Worm (Caenorhabditis elegans) whole organism, late embryonic: ENCODE data around the gene nhr-19.

ENCODE experiments used
- C08G9.2 ChIP-seq: sonication (generic microtip); optimal IDR thresholded peaks from 2 replicates; lab custom pipeline; 2016; ENCODE audit warnings: mild to moderate bottlenecking, missing genetic modification characterization, moderate library complexity, missing compliant biosample characterization
- C38D4.7 ChIP-seq: fragments of 200-800 bp; sonication (Bioruptor generic); optimal IDR thresholded peaks from 2 replicates; lab custom pipeline; 2018; ENCODE audit warnings: mild to moderate bottlenecking, missing genetic modification characterization, moderate library complexity, missing compliant biosample characterization
- F13H6.1 ChIP-seq: sonication (generic microtip); optimal IDR thresholded peaks from 2 replicates; lab custom pipeline; 2016; ENCODE audit warnings: missing genetic modification characterization, missing compliant biosample characterization
- ahr-1 ChIP-seq: sonication (generic microtip); optimal IDR thresholded peaks from 2 replicates; lab custom pipeline; 2016; ENCODE audit warnings: missing genetic modification characterization, missing compliant biosample characterization
- ceh-14 ChIP-seq: sonication (generic microtip); optimal IDR thresholded peaks from 2 replicates; lab custom pipeline; 2016; ENCODE audit warnings: missing genotype, missing genetic modification characterization, missing compliant biosample characterization
- ceh-2 ChIP-seq: sonication (generic microtip); optimal IDR thresholded peaks from 2 replicates; lab custom pipeline; 2016; ENCODE audit warnings: missing genotype, missing genetic modification characterization, missing compliant biosample characterization
- ceh-24 ChIP-seq: sonication (generic microtip); optimal IDR thresholded peaks from 2 replicates; lab custom pipeline; 2016; ENCODE audit warnings: mild to moderate bottlenecking, missing genetic modification characterization, missing compliant biosample characterization
- ceh-30 ChIP-seq: fragments of 150-350 bp; optimal IDR thresholded peaks from 2 replicates; lab custom pipeline; 2014; ENCODE audit warnings: missing biosample characterization, missing genetic modification characterization
- ceh-31 ChIP-seq: sonication (generic microtip); optimal IDR thresholded peaks from 2 replicates; lab custom pipeline; 2016; ENCODE audit warnings: missing genetic modification characterization, missing compliant biosample characterization
- ceh-34 ChIP-seq: sonication (generic microtip); optimal IDR thresholded peaks from 2 replicates; lab custom pipeline; 2016; ENCODE audit warnings: mild to moderate bottlenecking, missing genetic modification characterization, missing compliant biosample characterization
- ceh-48 ChIP-seq: sonication (generic microtip); optimal IDR thresholded peaks from 2 replicates; lab custom pipeline; 2016; ENCODE audit warnings: missing genetic modification characterization, inconsistent platforms, missing compliant biosample characterization
- ceh-6 ChIP-seq: fragments of 200-800 bp; sonication (Bioruptor generic); optimal IDR thresholded peaks from 2 replicates; lab custom pipeline; 2018; ENCODE audit warnings: mild to moderate bottlenecking, missing genetic modification characterization, missing compliant biosample characterization
- che-1 ChIP-seq: sonication (generic microtip); optimal IDR thresholded peaks from 2 replicates; lab custom pipeline; 2016; ENCODE audit warnings: mild to moderate bottlenecking, missing genetic modification characterization, missing compliant biosample characterization
- elt-2 ChIP-seq: sonication (generic microtip); optimal IDR thresholded peaks from 2 replicates; lab custom pipeline; 2016; ENCODE audit warnings: missing genetic modification reagents, missing genetic modification characterization, missing compliant biosample characterization
- elt-4 ChIP-seq: sonication (generic microtip); optimal IDR thresholded peaks from 2 replicates; lab custom pipeline; 2016; ENCODE audit warnings: missing genetic modification characterization, missing compliant biosample characterization
- ets-4 ChIP-seq: sonication (generic microtip); optimal IDR thresholded peaks from 2 replicates; lab custom pipeline; 2016; ENCODE audit warnings: missing genetic modification characterization, missing compliant biosample characterization
- eyg-1 ChIP-seq: sonication (generic microtip); optimal IDR thresholded peaks from 2 replicates; lab custom pipeline; 2016; ENCODE audit warnings: missing genotype, missing genetic modification characterization, missing compliant biosample characterization
- fax-1 ChIP-seq: sonication (generic microtip); optimal IDR thresholded peaks from 2 replicates; lab custom pipeline; 2016; ENCODE audit warnings: missing genotype, missing genetic modification characterization, missing compliant biosample characterization
- fkh-6 ChIP-seq: sonication (generic microtip); optimal IDR thresholded peaks from 2 replicates; lab custom pipeline; 2016; ENCODE audit warnings: missing genetic modification characterization, missing compliant biosample characterization
- hlh-30 ChIP-seq: sonication (generic microtip); optimal IDR thresholded peaks from 2 replicates; lab custom pipeline; 2017; ENCODE audit warnings: antibody characterized with exemption, missing genetic modification characterization, missing compliant biosample characterization; ENCODE audit not compliant: insufficient read depth
- hlh-6 ChIP-seq: sonication (generic microtip); optimal IDR thresholded peaks from 2 replicates; lab custom pipeline; 2016; ENCODE audit warnings: missing genotype, missing genetic modification characterization, missing compliant biosample characterization
- hlh-8 ChIP-seq: sonication (generic microtip); optimal IDR thresholded peaks from 2 replicates; lab custom pipeline; 2016; ENCODE audit warnings: missing genotype, missing genetic modification characterization, missing compliant biosample characterization
- mec-3 ChIP-seq: sonication (generic microtip); optimal IDR thresholded peaks from 2 replicates; lab custom pipeline; 2016; ENCODE audit warnings: borderline replicate concordance, missing genetic modification characterization, missing compliant biosample characterization
- nfya-1 ChIP-seq: sonication (generic microtip); optimal IDR thresholded peaks from 2 replicates; lab custom pipeline; 2017; ENCODE audit warnings: missing genetic modification characterization, mild to moderate bottlenecking, missing compliant biosample characterization, antibody characterized with exemption, moderate library complexity
- odd-2 ChIP-seq: sonication (generic microtip); optimal IDR thresholded peaks from 2 replicates; lab custom pipeline; 2017; ENCODE audit warnings: antibody characterized with exemption, mild to moderate bottlenecking, missing genetic modification characterization, missing compliant biosample characterization
- pag-3 ChIP-seq: sonication (generic microtip); optimal IDR thresholded peaks from 2 replicates; lab custom pipeline; 2016; ENCODE audit warnings: missing compliant biosample characterization, missing genetic modification characterization, borderline replicate concordance
- pax-1 ChIP-seq: fragments of 150-350 bp; optimal IDR thresholded peaks from 2 replicates; lab custom pipeline; 2014; ENCODE audit warnings: missing biosample characterization, missing genetic modification characterization
- pha-2 ChIP-seq: sonication (generic microtip); optimal IDR thresholded peaks from 2 replicates; lab custom pipeline; 2017; ENCODE audit warnings: mild to moderate bottlenecking, missing genetic modification characterization, missing compliant biosample characterization
- pha-4 ChIP-seq: fragments of 150-350 bp; optimal IDR thresholded peaks from 2 replicates; lab custom pipeline; 2018; ENCODE audit warnings: missing biosample characterization, missing genetic modification reagents, missing genetic modification characterization
- pros-1 ChIP-seq: fragments of 150-350 bp; optimal IDR thresholded peaks from 2 replicates; lab custom pipeline; 2014; ENCODE audit warnings: missing biosample characterization, missing genetic modification reagents, missing genetic modification characterization
- ref-2 ChIP-seq: sonication (generic microtip); optimal IDR thresholded peaks from 2 replicates; lab custom pipeline; 2016; ENCODE audit warnings: missing genetic modification characterization, missing compliant biosample characterization
- rnt-1 ChIP-seq: sonication (generic microtip); optimal IDR thresholded peaks from 2 replicates; lab custom pipeline; 2016; ENCODE audit warnings: missing genetic modification characterization, missing compliant biosample characterization
- sdc-2 ChIP-seq: sonication (generic microtip); optimal IDR thresholded peaks from 2 replicates; lab custom pipeline; 2016; ENCODE audit warnings: missing genotype, missing genetic modification characterization, missing compliant biosample characterization
- syd-9 ChIP-seq: sonication (generic microtip); optimal IDR thresholded peaks from 2 replicates; lab custom pipeline; 2016; ENCODE audit warnings: mild to moderate bottlenecking, missing genetic modification characterization, moderate library complexity, missing compliant biosample characterization
- tbx-2 ChIP-seq: sonication (generic microtip); optimal IDR thresholded peaks from 2 replicates; lab custom pipeline; 2016; ENCODE audit warnings: missing genetic modification characterization, missing compliant biosample characterization
- tbx-7 ChIP-seq: sonication (generic microtip); optimal IDR thresholded peaks from 2 replicates; lab custom pipeline; 2016; ENCODE audit warnings: missing genotype, missing genetic modification characterization, missing compliant biosample characterization
- ttx-3 ChIP-seq: sonication (generic microtip); optimal IDR thresholded peaks from 2 replicates; lab custom pipeline; 2016; ENCODE audit warnings: missing genetic modification reagents, missing genetic modification characterization, missing compliant biosample characterization
- unc-3 ChIP-seq, 2 experiments: fragments of 200-800 bp in 1 of 2; sonication (Bioruptor generic) in 1 of 2; sonication (generic microtip) in 1 of 2; conservative IDR thresholded peaks in 1 of 2; optimal IDR thresholded peaks in 1 of 2; 2 replicates each; pipeline versions ENCODE4 v1.3.6 to Lab custom; 2016 to 2022; ENCODE audit warnings: missing compliant biosample characterization in 2 of 2, missing genetic modification characterization in 2 of 2, missing genetic modification reagents in 1 of 2
- unc-42 ChIP-seq: sonication (generic microtip); optimal IDR thresholded peaks from 2 replicates; lab custom pipeline; 2016; ENCODE audit warnings: missing genotype, missing genetic modification characterization, missing compliant biosample characterization
- zip-5 ChIP-seq: sonication (generic microtip); optimal IDR thresholded peaks from 2 replicates; lab custom pipeline; 2016; ENCODE audit warnings: missing genetic modification characterization, missing compliant biosample characterization

nhr-19 gene

DNA sequence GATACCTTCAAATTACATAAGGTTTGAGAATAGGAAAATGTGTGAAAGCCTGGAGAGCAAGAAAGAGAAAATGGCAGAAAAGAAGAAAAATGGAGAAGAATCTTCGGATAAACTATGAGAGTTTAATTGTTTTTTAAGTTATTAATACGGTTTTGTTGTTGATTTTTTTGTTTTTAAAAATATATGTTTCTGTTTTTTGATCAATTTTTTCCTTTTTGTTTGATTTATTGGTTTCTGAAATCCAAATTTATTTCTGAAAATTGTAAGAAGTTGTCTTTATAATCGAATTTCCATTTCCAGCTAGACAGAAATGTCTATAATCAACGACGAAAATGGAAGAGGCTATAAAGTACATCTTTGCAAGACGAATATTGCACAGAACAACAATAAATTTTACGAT lies 12.6 kb downstream of the nhr-19 start, which contains the start of gene parp-2:
parp-2 (plus strand) TSS at position 301 of the 400 bp plus-strand sequence.
- no peak for TF ChIP-seq unc-42 (tag; lab: Kevin White, UChicago)
- TF ChIP-seq ceh-30 (tag; lab: Kevin White, UChicago) = no peak
- TF ChIP-seq odd-2 (tag; lab: Kevin White, UChicago) = no peak
- TF ChIP-seq zip-5 (tag; lab: Kevin White, UChicago) = no peak
- no peak for TF ChIP-seq pros-1
- no peak for TF ChIP-seq che-1 (tag; lab: Kevin White, UChicago)
- TF ChIP-seq ttx-3 (tag; lab: Kevin White, UChicago) = no peak
- no peak for TF ChIP-seq fkh-6 (tag; lab: Kevin White, UChicago)
- TF ChIP-seq ahr-1 (tag; lab: Kevin White, UChicago) = no peak
- TF ChIP-seq rnt-1 (tag; lab: Kevin White, UChicago) = no peak
- no peak for TF ChIP-seq ets-4 (tag; lab: Kevin White, UChicago)
- no peak for TF ChIP-seq ceh-48 (tag; lab: Kevin White, UChicago)
- TF ChIP-seq ceh-31 (tag; lab: Kevin White, UChicago) = no peak
- no peak for TF ChIP-seq tbx-7
- TF ChIP-seq ceh-14 = no peak
- no peak for TF ChIP-seq hlh-30
- no peak for TF ChIP-seq ceh-6
- no peak for TF ChIP-seq unc-3 (GFP tag; conservative IDR thresholded peaks at IDR 0.05; lab: Robert Waterston, UW)
- TF ChIP-seq unc-3 (tag; optimal IDR thresholded peaks at IDR 0.05; lab: Kevin White, UChicago) = no peak
- TF ChIP-seq F13H6.1 (tag; lab: Kevin White, UChicago) = no peak

DNA sequence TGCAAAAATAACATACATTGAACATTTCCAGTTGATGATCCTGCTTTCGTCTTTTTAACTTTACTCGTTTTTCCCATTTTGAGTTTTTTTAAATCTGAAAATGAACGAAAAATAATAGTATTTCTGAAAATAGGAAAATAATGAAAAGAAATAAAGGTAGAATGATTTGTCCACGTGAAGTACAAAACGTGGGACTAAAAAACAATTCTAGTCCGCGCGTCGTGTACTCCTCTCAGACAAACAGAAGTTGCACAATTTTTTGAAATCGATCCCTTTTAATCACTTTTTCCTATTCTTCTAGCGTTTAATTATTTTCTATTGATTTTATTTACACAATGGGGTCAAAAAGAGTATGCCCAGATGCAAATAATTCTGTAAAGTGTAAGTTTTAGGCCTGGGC lies 14.3 kb downstream of the nhr-19 start, which contains the start of the genes E02H1.1 and tag-124:
E02H1.1 (minus strand) TSS at position 94 of the 400 bp plus-strand sequence.
tag-124 (plus strand) TSS at position 222 of the 400 bp plus-strand sequence.
- TF ChIP-seq C08G9.2 (tag; lab: Kevin White, UChicago) (peak; percentile 93), F13H6.1 (tag; lab: Kevin White, UChicago) (peak; percentile 52), ets-4 (tag; lab: Kevin White, UChicago) (peak; percentile 89), unc-42 (tag; lab: Kevin White, UChicago) (peak; percentile 13), ahr-1 (tag; lab: Kevin White, UChicago) (peak; percentile 48), ref-2 (peak; percentile 81), tbx-2 (tag; lab: Kevin White, UChicago) (peak; percentile 71), pax-1 (tag; lab: Kevin White, UChicago) (no peak), elt-2 (tag; lab: Kevin White, UChicago) (peak; percentile 56), hlh-8 (tag; lab: Kevin White, UChicago) (peak; percentile 60), fax-1 (tag; lab: Kevin White, UChicago) (peak; percentile 27), sdc-2 (tag; lab: Kevin White, UChicago) (peak; percentile 32), elt-4 (tag; lab: Kevin White, UChicago) (no peak), ceh-31 (tag; lab: Kevin White, UChicago) (peak; percentile 92), hlh-6 (tag; lab: Kevin White, UChicago) (peak; percentile 74), C38D4.7 (GFP tag; lab: Kevin White, UChicago) (no peak), pha-4 (tag; lab: Kevin White, UChicago) (no peak), ceh-14 (no peak), nfya-1 (peak; percentile 1), ceh-2 (peak; percentile 93), fkh-6 (tag; lab: Kevin White, UChicago) (peak; percentile 45), mec-3 (peak; percentile 30), pag-3 (no peak), che-1 (tag; lab: Kevin White, UChicago) (no peak), ceh-24 (tag; lab: Kevin White, UChicago) (no peak), zip-5 (tag; lab: Kevin White, UChicago) (peak; percentile 78), ceh-34 (peak; percentile 18), tbx-7 (peak; percentile 92), eyg-1 (tag; lab: Kevin White, UChicago) (peak; percentile 1), syd-9 (tag; lab: Kevin White, UChicago) (no peak), rnt-1 (tag; lab: Kevin White, UChicago) (peak; percentile 58), pha-2 (tag; lab: Kevin White, UChicago) (no peak)
- TF ChIP-seq, all 69 proteins: peak for 22
